Worm (Caenorhabditis elegans) whole organism, L4 larva: ENCODE measurements around the gene anmt-3.

Experiments
- ceh-28 ChIP-seq: fragments of 150-350 bp; optimal IDR thresholded peaks from 2 replicates; lab custom pipeline; 2014; ENCODE audit warnings: missing biosample characterization, missing genetic modification reagents, missing genetic modification characterization
- ces-1 ChIP-seq: fragments of 150-350 bp; sonication (generic microtip); optimal IDR thresholded peaks from 4 replicates; lab custom pipeline; 2014; ENCODE audit warnings: missing biosample characterization, missing genetic modification reagents, missing genetic modification characterization
- nhr-28 ChIP-seq: fragments of 150-350 bp; optimal IDR thresholded peaks from 2 replicates; lab custom pipeline; 2014; ENCODE audit warnings: missing biosample characterization, missing genetic modification characterization
- unc-62 ChIP-seq, 3 experiments: fragments of 150-350 bp in 1 of 3; sonication (generic microtip); optimal IDR thresholded peaks in 2 of 3; peaks in 1 of 3; 1 replicate in 1 of 3; 2 replicates in 2 of 3; lab custom pipeline; 2014 to 2017; ENCODE audit warnings: missing biosample characterization in 3 of 3, missing genetic modification characterization in 3 of 3, missing genetic modification reagents in 3 of 3, missing genotype in 1 of 3

ce11 chrV:9958654-9959053, 523 bp upstream of the anmt-3 start:
- no peak for TF ChIP-seq ces-1 (GFP tag; lab: Kevin White, UChicago)
- TF ChIP-seq nhr-28 (tag; lab: Kevin White, UChicago), result no peak
- TF ChIP-seq ceh-28, result no peak
- TF ChIP-seq unc-62 (GFP tag; optimal IDR thresholded peaks at IDR 0.05 in 1 of 2; lab: Kevin White, UChicago), result peak in 1 of 2 experiments; percentile 76
- TF ChIP-seq unc-62 (tag; optimal IDR thresholded peaks at IDR 0.05; lab: Kevin White, UChicago), result no peak
